Fruit fly (Drosophila melanogaster): ENCODE measurements around the gene RpL13A.
A peak's percentile ranks its signal among the peaks of the same experiment; 100 is the strongest.

- TF ChIP-seq kay (GFP tag; ENCODE audit: borderline replicate concordance) = no peak
- no peak for TF ChIP-seq CG14711 (tag; optimal IDR thresholded peaks at IDR 0.05)
- TF ChIP-seq ovo (GFP tag; optimal IDR thresholded peaks at IDR 0.05) = peak; percentile 77
- TF ChIP-seq bab1 (GFP tag; optimal IDR thresholded peaks at IDR 0.05) = peak; percentile 22
- no peak for TF ChIP-seq CG33017 (tag; optimal IDR thresholded peaks at IDR 0.05)
- TF ChIP-seq toe (GFP tag; optimal IDR thresholded peaks at IDR 0.05) = no peak
- no peak for TF ChIP-seq tj (GFP tag; optimal IDR thresholded peaks at IDR 0.05)
- TF ChIP-seq Hr96 (GFP tag; optimal IDR thresholded peaks at IDR 0.05) = no peak
Measured at dm6 chr3R:5658984-5659802, 34.9 kb downstream of the RpL13A start.
